Worm (Caenorhabditis elegans) whole organism, L3 larva: ENCODE results near the gene B0507.6.
A peak's percentile ranks its signal among the peaks of the same experiment; 100 is the strongest.

ENCODE experiments used
- egl-27 ChIP-seq: sonication (generic microtip); optimal IDR thresholded peaks from 4 replicates; lab custom pipeline; 2017; ENCODE audit warnings: missing biosample characterization, missing genetic modification reagents, missing genetic modification characterization
- elt-3 ChIP-seq, 3 experiments: fragments of 150-350 bp in 1 of 3; sonication (generic microtip) in 2 of 3; optimal IDR thresholded peaks; 2 replicates in 2 of 3; 4 replicates in 1 of 3; lab custom pipeline; 2014 to 2017; ENCODE audit warnings: missing biosample characterization in 3 of 3, missing genetic modification characterization in 3 of 3
- fkh-10 ChIP-seq: sonication (generic microtip); optimal IDR thresholded peaks from 2 replicates; lab custom pipeline; 2017; ENCODE audit warnings: missing biosample characterization, missing genetic modification reagents, missing genetic modification characterization
- nhr-28 ChIP-seq: fragments of 150-350 bp; optimal IDR thresholded peaks from 2 replicates; lab custom pipeline; 2014; ENCODE audit warnings: missing biosample characterization, missing genetic modification characterization

DNA sequence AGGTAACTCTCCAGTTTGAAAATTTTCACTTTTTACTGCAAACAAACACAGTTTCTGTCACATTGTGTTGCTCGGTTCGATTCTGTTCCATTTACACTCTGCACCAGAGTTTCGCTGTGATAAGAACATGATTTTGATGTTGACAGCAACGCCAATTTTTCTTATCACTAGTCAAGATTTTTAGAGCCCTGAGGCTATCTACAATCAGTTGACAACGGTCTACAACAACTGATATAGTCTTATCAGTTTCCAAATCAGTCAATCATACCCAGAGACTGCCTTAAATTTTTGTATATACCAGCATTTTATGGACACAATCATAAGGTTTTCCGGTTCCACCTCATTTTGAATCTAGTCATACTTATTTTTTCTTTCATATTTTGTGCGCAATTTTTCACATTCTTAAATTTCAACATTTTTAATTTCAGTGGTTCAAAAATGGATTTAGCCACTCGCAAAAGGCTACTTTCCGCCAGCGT lies 22.6 kb downstream of the B0507.6 start, which contains the start of gene B0507.3:
- TF ChIP-seq elt-3 (tag; optimal IDR thresholded peaks at IDR 0.05; lab: Kevin White, UChicago) (no peak), egl-27 (peak; percentile 67), fkh-10 (GFP tag; lab: Kevin White, UChicago) (no peak), nhr-28 (tag; lab: Kevin White, UChicago) (no peak)
